Worm (Caenorhabditis elegans) whole organism, young adult: ENCODE measurements around the gene B0507.4.

Source experiments
- B0336.3 ChIP-seq: fragments of 200-800 bp; sonication (Bioruptor generic); IDR thresholded peaks from 2 replicates; pipeline ENCODE4 v1.3.6; 2022; ENCODE audit warnings: missing genetic modification characterization, missing compliant biosample characterization
- C06A6.2 ChIP-seq: fragments of 200-800 bp; sonication (Bioruptor generic); conservative IDR thresholded peaks from 2 replicates; pipeline ENCODE4 v1.3.6; 2022; ENCODE audit warnings: missing genetic modification characterization, missing compliant biosample characterization
- F10E7.11 ChIP-seq: sonication (generic microtip); optimal IDR thresholded peaks from 2 replicates; lab custom pipeline; 2017; ENCODE audit warnings: mild to moderate bottlenecking, missing genetic modification characterization, moderate library complexity, missing compliant biosample characterization
- F39B2.1 ChIP-seq: fragments of 200-800 bp; sonication (Bioruptor generic); IDR thresholded peaks from 2 replicates; pipeline ENCODE4 v1.3.6; 2022; ENCODE audit warnings: missing genetic modification reagents, missing genetic modification characterization, missing compliant biosample characterization
- K11D2.4 ChIP-seq: fragments of 200-800 bp; sonication (Bioruptor generic); IDR thresholded peaks from 2 replicates; pipeline ENCODE4 v1.3.6; 2022; ENCODE audit warnings: missing genetic modification reagents, missing genetic modification characterization, missing compliant biosample characterization
- K12H6.12 ChIP-seq: fragments of 200-800 bp; sonication (Bioruptor generic); optimal IDR thresholded peaks from 2 replicates; lab custom pipeline; 2018; ENCODE audit warnings: mild to moderate bottlenecking, missing genetic modification characterization, missing compliant biosample characterization
- T26A5.8 ChIP-seq: sonication (generic microtip); optimal IDR thresholded peaks from 2 replicates; lab custom pipeline; 2016; ENCODE audit warnings: missing genetic modification characterization, missing compliant biosample characterization
- Y56A3A.18 ChIP-seq: fragments of 200-800 bp; sonication (Bioruptor generic); IDR thresholded peaks from 2 replicates; pipeline ENCODE4 v1.3.6; 2022; ENCODE audit warnings: missing genetic modification reagents, missing genetic modification characterization, missing compliant biosample characterization
- Y95B8A.8 ChIP-seq: fragments of 200-800 bp; sonication (Bioruptor generic); IDR thresholded peaks from 2 replicates; pipeline ENCODE4 v1.3.6; 2022; ENCODE audit warnings: missing genetic modification reagents, missing genetic modification characterization, missing compliant biosample characterization
- ama-1 ChIP-seq, 3 experiments: fragments of 150-350 bp in 1 of 3; sonication (generic microtip) in 2 of 3; optimal IDR thresholded peaks; 2 replicates each; lab custom pipeline; 2014 to 2018; ENCODE audit warnings: missing biosample characterization in 2 of 3, missing genetic modification characterization in 2 of 3, missing genetic modification reagents in 2 of 3
- ccch-3 ChIP-seq: fragments of 200-800 bp; sonication (Bioruptor generic); optimal IDR thresholded peaks from 2 replicates; lab custom pipeline; 2018; ENCODE audit warnings: mild to moderate bottlenecking, missing genetic modification characterization, missing compliant biosample characterization
- cebp-1 ChIP-seq, 2 experiments: fragments of 200-800 bp in 1 of 2; sonication (Bioruptor generic) in 1 of 2; sonication (generic microtip) in 1 of 2; IDR thresholded peaks in 1 of 2; optimal IDR thresholded peaks in 1 of 2; 2 replicates each; pipeline versions ENCODE4 v1.3.6 to Lab custom; 2017 to 2022; ENCODE audit warnings: missing compliant biosample characterization in 2 of 2, missing genetic modification characterization in 2 of 2, mild to moderate bottlenecking in 1 of 2, missing genetic modification reagents in 1 of 2, moderate library complexity in 1 of 2
- ceh-27 ChIP-seq: fragments of 200-800 bp; sonication (Bioruptor generic); optimal IDR thresholded peaks from 2 replicates; lab custom pipeline; 2018; ENCODE audit warnings: mild to moderate bottlenecking, missing genetic modification characterization, moderate library complexity, missing compliant biosample characterization
- efl-1 ChIP-seq: fragments of 150-350 bp; optimal IDR thresholded peaks from 2 replicates; lab custom pipeline; 2014; ENCODE audit warnings: missing biosample characterization, missing genetic modification reagents, missing genetic modification characterization
- egrh-3 ChIP-seq: fragments of 200-800 bp; sonication (Bioruptor generic); IDR thresholded peaks from 2 replicates; pipeline ENCODE4 v1.3.6; 2022; ENCODE audit warnings: missing genetic modification reagents, missing genetic modification characterization, missing compliant biosample characterization
- ekl-4 ChIP-seq: fragments of 200-800 bp; sonication (Bioruptor generic); IDR thresholded peaks from 2 replicates; pipeline ENCODE4 v1.3.6; 2022; ENCODE audit warnings: missing genetic modification reagents, missing genetic modification characterization, missing compliant biosample characterization
- let-526 ChIP-seq: fragments of 200-800 bp; sonication (Bioruptor generic); IDR thresholded peaks from 2 replicates; pipeline ENCODE4 v1.3.6; 2022; ENCODE audit warnings: missing genetic modification reagents, missing genetic modification characterization, missing compliant biosample characterization
- lsl-1 ChIP-seq: fragments of 200-800 bp; sonication (Bioruptor generic); optimal IDR thresholded peaks from 2 replicates; lab custom pipeline; 2018; ENCODE audit warnings: mild to moderate bottlenecking, missing genetic modification characterization, moderate library complexity, missing compliant biosample characterization
- madf-8 ChIP-seq: fragments of 200-800 bp; sonication (Bioruptor generic); conservative IDR thresholded peaks from 2 replicates; pipeline ENCODE4 v1.3.6; 2022; ENCODE audit warnings: missing genetic modification reagents, missing genetic modification characterization, missing compliant biosample characterization
- nhr-80 ChIP-seq: sonication (generic microtip); optimal IDR thresholded peaks from 2 replicates; lab custom pipeline; 2016; ENCODE audit warnings: missing genetic modification characterization, missing compliant biosample characterization
- nhr-90 ChIP-seq: sonication (generic microtip); optimal IDR thresholded peaks from 2 replicates; lab custom pipeline; 2016; ENCODE audit warnings: missing genotype, mild to moderate bottlenecking, missing genetic modification characterization, missing compliant biosample characterization
- rec-8 ChIP-seq, 2 experiments: sonication (generic microtip); optimal IDR thresholded peaks; 2 replicates each; lab custom pipeline; 2016; ENCODE audit warnings: mild to moderate bottlenecking in 2 of 2, missing genetic modification characterization in 2 of 2, missing genetic modification reagents in 2 of 2, missing genotype in 2 of 2, missing biosample characterization in 1 of 2, missing compliant biosample characterization in 1 of 2, moderate library complexity in 1 of 2
- somi-1 ChIP-seq: fragments of 200-800 bp; sonication (Bioruptor generic); optimal IDR thresholded peaks from 2 replicates; lab custom pipeline; 2018; ENCODE audit warnings: mild to moderate bottlenecking, missing genetic modification characterization, missing compliant biosample characterization
- sptf-2 ChIP-seq: fragments of 200-800 bp; sonication (Bioruptor generic); optimal IDR thresholded peaks from 2 replicates; lab custom pipeline; 2018; ENCODE audit warnings: mild to moderate bottlenecking, missing genetic modification characterization, missing compliant biosample characterization
- ztf-6 ChIP-seq: fragments of 200-800 bp; sonication (Bioruptor generic); IDR thresholded peaks from 2 replicates; pipeline ENCODE4 v1.3.6; 2022; ENCODE audit warnings: missing genetic modification reagents, missing genetic modification characterization, missing compliant biosample characterization

The B0507.4 gene

DNA sequence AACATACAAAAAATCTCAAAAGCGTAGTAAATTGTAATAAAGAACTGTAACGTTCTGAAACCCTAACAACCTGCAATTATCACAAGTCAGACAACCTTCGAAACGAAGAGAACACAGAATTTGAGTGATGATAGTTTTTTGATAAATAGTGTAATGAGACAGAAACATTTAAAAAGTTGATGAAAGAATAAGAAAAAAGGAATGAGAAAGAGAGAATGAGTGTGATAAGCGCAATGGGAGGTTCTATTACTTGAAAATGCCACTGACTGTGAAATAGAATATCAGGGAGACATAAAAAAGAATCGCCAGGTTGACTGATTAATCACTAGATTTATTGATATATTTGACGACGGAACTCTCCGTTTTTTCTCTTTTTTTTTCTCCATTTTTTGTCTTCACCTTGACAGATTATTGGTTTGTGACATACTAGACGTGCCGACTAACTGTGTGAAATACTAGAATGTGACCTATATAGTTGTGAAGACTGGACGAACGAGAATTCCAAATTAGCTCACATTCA, 44.6 kb downstream of the B0507.4 start (continued):
- no peak for TF ChIP-seq sptf-2 (GFP tag; lab: Kevin White, UChicago)
- TF ChIP-seq ccch-3 (GFP tag; lab: Kevin White, UChicago), result no peak
- no peak for TF ChIP-seq T26A5.8 (tag; lab: Kevin White, UChicago)
- TF ChIP-seq F39B2.1, result no peak
- TF ChIP-seq lsl-1 (GFP tag; lab: Kevin White, UChicago), result no peak
- TF ChIP-seq rec-8 (tag; optimal IDR thresholded peaks at IDR 0.05; lab: Kevin White, UChicago), result no peak

DNA sequence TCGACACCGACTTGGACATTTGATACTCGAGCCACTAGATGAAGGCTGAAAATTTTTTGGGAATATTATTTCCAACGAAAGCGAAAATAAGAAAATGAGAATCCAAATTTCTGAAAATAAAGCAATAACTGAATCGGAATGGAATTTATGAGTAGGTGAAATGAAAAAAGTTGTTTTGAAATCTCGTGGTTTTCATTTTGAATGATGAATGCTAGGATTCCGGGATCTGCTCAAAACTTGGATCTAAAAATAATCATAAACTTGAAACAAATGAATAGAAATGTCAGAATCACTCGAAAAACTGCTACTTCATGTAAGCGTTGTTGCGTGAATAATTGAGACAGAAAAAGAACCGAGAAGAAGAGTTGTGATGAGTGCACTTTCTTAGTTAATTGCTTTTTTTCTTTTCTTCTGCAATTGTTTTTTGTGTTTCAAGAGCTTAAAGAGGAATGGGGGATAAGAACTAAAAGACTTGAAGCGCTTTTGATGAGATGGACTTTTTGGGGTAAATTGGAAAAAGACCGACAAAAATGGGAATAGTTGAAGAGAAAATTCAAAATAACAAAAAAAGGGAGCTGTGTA, 46.3 kb downstream of the B0507.4 start, which contains the start of gene magu-2:
magu-2 (minus strand) TSS at position 51 of the 582 bp plus-strand sequence.
- TF ChIP-seq Y56A3A.18 (GFP tag; lab: Robert Waterston, UW) (no peak), nhr-90 (tag; lab: Kevin White, UChicago) (no peak), F10E7.11 (tag; lab: Kevin White, UChicago) (no peak), K11D2.4 (GFP tag; lab: Robert Waterston, UW) (no peak), let-526 (GFP tag; lab: Robert Waterston, UW) (no peak), ceh-27 (peak; percentile 16)

DNA sequence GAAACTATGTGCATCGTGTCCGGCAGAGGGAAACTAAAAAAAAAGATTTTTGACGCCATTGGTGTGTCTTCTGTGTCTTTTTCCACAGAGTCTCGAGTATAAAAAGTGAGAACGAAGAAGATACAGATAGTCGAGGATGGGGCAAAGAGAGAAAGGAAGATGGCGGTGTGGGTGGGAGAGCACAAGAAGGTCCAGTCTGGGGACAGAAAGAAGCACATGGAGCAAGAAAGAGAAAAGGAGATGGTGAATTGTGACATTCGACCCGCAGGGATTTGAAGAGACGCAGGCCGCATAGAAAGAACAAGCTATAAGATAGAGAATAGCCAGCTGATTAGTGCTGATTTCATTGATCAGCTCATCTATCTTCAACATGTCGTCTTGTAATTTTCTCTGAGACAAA, 47.5 kb downstream of the B0507.4 start:
- TF ChIP-seq T26A5.8 (tag; lab: Kevin White, UChicago) (no peak), egrh-3 (GFP tag; lab: Robert Waterston, UW) (no peak), ama-1 (optimal IDR thresholded peaks at IDR 0.05; lab: Kevin White, UChicago) (no peak), ama-1 (GFP tag; optimal IDR thresholded peaks at IDR 0.05; lab: Kevin White, UChicago) (no peak), efl-1 (GFP tag; lab: Kevin White, UChicago) (no peak), K12H6.12 (peak; percentile 32), cebp-1 (GFP tag; IDR thresholded peaks at IDR 0.05; lab: Robert Waterston, UW) (no peak), cebp-1 (tag; optimal IDR thresholded peaks at IDR 0.05; lab: Kevin White, UChicago) (no peak)
- TF ChIP-seq, all 124 proteins: peak for 1

DNA sequence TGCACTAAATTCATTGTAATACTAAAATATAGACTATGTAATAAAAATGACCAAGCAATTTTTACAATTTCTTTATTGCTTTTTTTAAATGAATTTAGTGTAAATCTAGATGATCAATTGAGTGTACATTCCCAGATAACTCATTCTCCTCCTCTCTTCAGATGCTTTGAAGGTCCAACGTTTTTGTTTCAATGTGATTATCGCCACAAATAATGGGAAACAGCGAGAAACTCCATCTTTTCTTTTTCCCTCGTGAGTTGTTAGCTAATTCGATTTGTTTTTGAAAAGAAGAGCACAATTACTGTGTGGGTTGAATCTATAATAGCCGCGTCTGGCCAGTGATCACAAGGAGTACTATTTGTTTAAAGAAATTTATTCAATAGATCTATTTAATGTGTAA, 50.3 kb downstream of the B0507.4 start:
- TF ChIP-seq madf-8 (GFP tag; lab: Robert Waterston, UW), result no peak
- no peak for TF ChIP-seq Y95B8A.8 (GFP tag; lab: Robert Waterston, UW)
- TF ChIP-seq cebp-1 (GFP tag; IDR thresholded peaks at IDR 0.05; lab: Robert Waterston, UW), result no peak
- TF ChIP-seq cebp-1 (tag; optimal IDR thresholded peaks at IDR 0.05; lab: Kevin White, UChicago), result no peak
- no peak for TF ChIP-seq somi-1 (GFP tag; lab: Kevin White, UChicago)
- TF ChIP-seq ekl-4 (GFP tag; lab: Robert Waterston, UW), result no peak
- TF ChIP-seq ztf-6, result no peak
- no peak for TF ChIP-seq B0336.3
- TF ChIP-seq nhr-80, result no peak
- TF ChIP-seq C06A6.2 (GFP tag; lab: Robert Waterston, UW), result no peak
